Worm (Caenorhabditis elegans): ENCODE measurements around the gene Y97E10AR.8.
A peak's percentile ranks its signal among the peaks of the same experiment; 100 is the strongest.

Y97E10AR.8 gene

ce11 chrV:7978798-7979197 lies 26.3 kb upstream of the Y97E10AR.8 start (continued):
- TF ChIP-seq unc-62 (GFP tag; optimal IDR thresholded peaks at IDR 0.05) (no peak), nhr-6 (tag; optimal IDR thresholded peaks at IDR 0.05) (no peak), snpc-4 (tag; optimal IDR thresholded peaks at IDR 0.05) (no peak), alr-1 (tag; optimal IDR thresholded peaks at IDR 0.05) (no peak), ztf-4 (tag; optimal IDR thresholded peaks at IDR 0.05) (no peak), ceh-16 (tag; optimal IDR thresholded peaks at IDR 0.05) (no peak), unc-55 (GFP tag; optimal IDR thresholded peaks at IDR 0.05) (no peak), nhr-10 (tag; optimal IDR thresholded peaks at IDR 0.05) (no peak), gmeb-1 (tag; optimal IDR thresholded peaks at IDR 0.05) (peak; percentile 22), sem-4 (tag; optimal IDR thresholded peaks at IDR 0.05) (no peak), F13H6.1 (tag; optimal IDR thresholded peaks at IDR 0.05) (peak; percentile 33)

- TF ChIP-seq unc-39 (tag; optimal IDR thresholded peaks at IDR 0.05) (no peak), F13H6.1 (tag; optimal IDR thresholded peaks at IDR 0.05) (peak; percentile 14), nhr-237 (tag; optimal IDR thresholded peaks at IDR 0.05) (no peak), skn-1 (tag; optimal IDR thresholded peaks at IDR 0.05) (no peak), ceh-82 (tag; optimal IDR thresholded peaks at IDR 0.05) (no peak), nhr-129 (tag; optimal IDR thresholded peaks at IDR 0.05) (peak; percentile 28), fos-1 (tag; optimal IDR thresholded peaks at IDR 0.05) (no peak), mbf-1 (tag; optimal IDR thresholded peaks at IDR 0.05) (no peak), ztf-1 (GFP tag; conservative IDR thresholded peaks at IDR 0.05) (no peak), gmeb-1 (tag; optimal IDR thresholded peaks at IDR 0.05) (no peak), nhr-23 (tag; optimal IDR thresholded peaks at IDR 0.05) (no peak), mab-5 (tag; optimal IDR thresholded peaks at IDR 0.05) (no peak), nhr-12 (tag; optimal IDR thresholded peaks at IDR 0.05) (no peak), unc-55 (GFP tag; optimal IDR thresholded peaks at IDR 0.05) (peak; percentile 83), nhr-10 (tag; optimal IDR thresholded peaks at IDR 0.05) (no peak), lin-39 (tag; optimal IDR thresholded peaks at IDR 0.05) (no peak), peb-1 (tag; optimal IDR thresholded peaks at IDR 0.05) (no peak), zag-1 (tag; optimal IDR thresholded peaks at IDR 0.05) (peak; percentile 61), alr-1 (tag; optimal IDR thresholded peaks at IDR 0.05) (no peak), lin-11 (tag; optimal IDR thresholded peaks at IDR 0.05) (no peak), sma-9 (GFP tag; optimal IDR thresholded peaks at IDR 0.05) (peak; percentile 19), sma-9 (tag; optimal IDR thresholded peaks at IDR 0.05) (no peak), ama-1 (optimal IDR thresholded peaks at IDR 0.05) (no peak), nhr-21 (tag; optimal IDR thresholded peaks at IDR 0.05) (no peak), nhr-11 (tag; optimal IDR thresholded peaks at IDR 0.05) (no peak), crh-2 (tag; optimal IDR thresholded peaks at IDR 0.05) (peak; percentile 11), nhr-25 (tag; optimal IDR thresholded peaks at IDR 0.05) (no peak), elt-1 (tag; optimal IDR thresholded peaks at IDR 0.05) (no peak), nhr-6 (tag; optimal IDR thresholded peaks at IDR 0.05) (no peak), lsy-2 (tag; optimal IDR thresholded peaks at IDR 0.05) (peak in 1 of 2 experiments; percentile 56), egl-27 (tag; optimal IDR thresholded peaks at IDR 0.05) (peak; percentile 32), dmd-4 (tag; optimal IDR thresholded peaks at IDR 0.05) (no peak), mdl-1 (tag; optimal IDR thresholded peaks at IDR 0.05) (peak in 1 of 2 experiments; percentile 67), R02D3.7 (tag; optimal IDR thresholded peaks at IDR 0.05) (no peak), ceh-16 (tag; optimal IDR thresholded peaks at IDR 0.05) (no peak), nhr-77 (tag; optimal IDR thresholded peaks at IDR 0.05) (no peak), sma-3 (GFP tag; optimal IDR thresholded peaks at IDR 0.05) (no peak), blmp-1 (tag; optimal IDR thresholded peaks at IDR 0.05; ENCODE audit: insufficient read depth) (no peak), elt-3 (tag; optimal IDR thresholded peaks at IDR 0.05) (no peak), sem-4 (tag; optimal IDR thresholded peaks at IDR 0.05) (no peak), snpc-4 (tag; optimal IDR thresholded peaks at IDR 0.05) (peak; percentile 26), ztf-11 (tag; optimal IDR thresholded peaks at IDR 0.05) (no peak), Y55F3AM.14 (GFP tag; optimal IDR thresholded peaks at IDR 0.05) (peak; percentile 11), aly-2 (tag; optimal IDR thresholded peaks at IDR 0.05) (no peak), C34F6.9 (tag; optimal IDR thresholded peaks at IDR 0.05) (peak; percentile 62), unc-62 (GFP tag; optimal IDR thresholded peaks at IDR 0.05) (no peak), ZK546.5 (tag; optimal IDR thresholded peaks at IDR 0.05) (no peak), ztf-4 (tag; optimal IDR thresholded peaks at IDR 0.05) (no peak), lin-13 (GFP tag; optimal IDR thresholded peaks at IDR 0.05) (no peak)
These were observed 24.6 kb upstream of the Y97E10AR.8 start for ce11 chrV:7980370-7980987.
